Fruit fly (Drosophila melanogaster) S2 (cell line): ENCODE results near the gene Pk34A.

Experiments
- CG8478 ChIP-seq: fragments of >200 bp; optimal IDR thresholded peaks from 2 replicates; lab custom pipeline; 2018
- CTCF ChIP-seq, 2 experiments: fragments of >200 bp; optimal IDR thresholded peaks; 2 replicates each; lab custom pipeline; 2018

dm6 chr2L:13156349-13156748 is 2.3 kb upstream of the Pk34A start:
- TF ChIP-seq CTCF (optimal IDR thresholded peaks at IDR 0.05; lab: Kevin White, UChicago) = no peak
- no peak for TF ChIP-seq CG8478 (lab: Kevin White, UChicago)
